Fruit fly (Drosophila melanogaster) whole organism, embryonic: Measurements from ENCODE around the gene Gfat2.
A peak's percentile ranks its signal among the peaks of the same experiment; 100 is the strongest.

Source experiments
- Antp ChIP-seq: fragments of 200-800 bp; sonication (Bioruptor generic); optimal IDR thresholded peaks from 3 replicates; lab custom pipeline; 2016; ENCODE audit warnings: missing biosample characterization, missing genetic modification characterization
- B-H1 ChIP-seq: fragments of 200-800 bp; sonication (Bioruptor generic); IDR thresholded peaks from 3 replicates; pipeline ENCODE4 v1.3.6; 2022; ENCODE audit warnings: missing biosample characterization, missing genetic modification characterization
- CG10267 ChIP-seq: fragments of 200-800 bp; sonication (Bioruptor generic); optimal IDR thresholded peaks from 2 replicates; lab custom pipeline; 2018; ENCODE audit warnings: missing biosample characterization, mild to moderate bottlenecking, missing genetic modification characterization, moderate library complexity
- CG10959 ChIP-seq: fragments of 200-800 bp; sonication (Bioruptor generic); IDR thresholded peaks from 2 replicates; pipeline ENCODE4 v1.3.6; 2022; ENCODE audit warnings: missing biosample characterization, missing genetic modification characterization
- CG11093 ChIP-seq: fragments of 200-800 bp; sonication (Bioruptor generic); IDR thresholded peaks from 3 replicates; pipeline ENCODE4 v1.3.6; 2022; ENCODE audit warnings: missing biosample characterization, missing genetic modification characterization
- CG11247 ChIP-seq: fragments of 200-800 bp; sonication (Bioruptor generic); IDR thresholded peaks from 2 replicates; pipeline ENCODE4 v1.3.6; 2022; ENCODE audit warnings: missing biosample characterization, missing genetic modification characterization
- CG11695 ChIP-seq: fragments of 200-800 bp; sonication (Bioruptor generic); IDR thresholded peaks from 3 replicates; pipeline ENCODE4 v1.3.6; 2022; ENCODE audit warnings: missing biosample characterization, missing genetic modification characterization
- CG12155 ChIP-seq: fragments of 200-800 bp; sonication (Bioruptor generic); optimal IDR thresholded peaks from 3 replicates; lab custom pipeline; 2016; ENCODE audit warnings: missing biosample characterization, missing genetic modification characterization
- CG12219 ChIP-seq: fragments of 200-800 bp; sonication (Bioruptor generic); optimal IDR thresholded peaks from 3 replicates; lab custom pipeline; 2018; ENCODE audit warnings: missing biosample characterization, mild to moderate bottlenecking, missing genetic modification characterization
- CG15479 ChIP-seq: fragments of 200-800 bp; sonication (Bioruptor generic); optimal IDR thresholded peaks from 3 replicates; lab custom pipeline; 2019; ENCODE audit warnings: missing biosample characterization, mild to moderate bottlenecking, missing genetic modification characterization, moderate library complexity
- CG1647 ChIP-seq: fragments of 200-800 bp; sonication (Bioruptor generic); optimal IDR thresholded peaks from 3 replicates; lab custom pipeline; 2016; ENCODE audit warnings: missing biosample characterization, missing genetic modification characterization
- CG17186 ChIP-seq: fragments of 200-800 bp; sonication (Bioruptor generic); optimal IDR thresholded peaks from 3 replicates; lab custom pipeline; 2017; ENCODE audit warnings: missing biosample characterization, missing genetic modification reagents, missing genetic modification characterization
- CG17568 ChIP-seq: fragments of 200-800 bp; sonication (Bioruptor generic); optimal IDR thresholded peaks from 2 replicates; lab custom pipeline; 2018; ENCODE audit warnings: missing biosample characterization, mild to moderate bottlenecking, missing genetic modification characterization, moderate library complexity
- CG1792 ChIP-seq: fragments of 200-800 bp; sonication (Bioruptor generic); optimal IDR thresholded peaks from 2 replicates; lab custom pipeline; 2016; ENCODE audit warnings: missing biosample characterization, missing genetic modification characterization
- CG2712 ChIP-seq: fragments of 200-800 bp; optimal IDR thresholded peaks from 3 replicates; lab custom pipeline; 2019; ENCODE audit warnings: missing biosample characterization, mild to moderate bottlenecking, missing genetic modification characterization, moderate library complexity
- CG30431 ChIP-seq: fragments of 200-800 bp; sonication (Bioruptor generic); optimal IDR thresholded peaks from 2 replicates; lab custom pipeline; 2017; ENCODE audit warnings: missing biosample characterization, missing genetic modification characterization
- CG31224 ChIP-seq: fragments of 200-800 bp; sonication (Bioruptor generic); IDR thresholded peaks from 2 replicates; pipeline ENCODE4 v1.3.6; 2022; ENCODE audit warnings: missing biosample characterization, missing genetic modification characterization
- CG34376 ChIP-seq: fragments of 200-800 bp; sonication (Bioruptor generic); optimal IDR thresholded peaks from 2 replicates; lab custom pipeline; 2018; ENCODE audit warnings: missing biosample characterization, mild to moderate bottlenecking, missing genetic modification characterization
- CG34422 ChIP-seq: fragments of 200-800 bp; sonication (Bioruptor generic); IDR thresholded peaks from 3 replicates; pipeline ENCODE4 v1.3.6; 2022; ENCODE audit warnings: missing biosample characterization, missing genetic modification characterization
- CG3847 ChIP-seq: fragments of 200-800 bp; sonication (Bioruptor generic); IDR thresholded peaks from 2 replicates; pipeline ENCODE4 v1.3.6; 2022; ENCODE audit warnings: missing biosample characterization, missing genetic modification characterization
- CG4404 ChIP-seq: fragments of 200-800 bp; sonication (Bioruptor generic); IDR thresholded peaks from 2 replicates; pipeline ENCODE4 v1.3.6; 2022; ENCODE audit warnings: missing biosample characterization, missing genetic modification characterization
- CG6175 ChIP-seq: fragments of 200-800 bp; sonication (Bioruptor generic); IDR thresholded peaks from 3 replicates; pipeline ENCODE4 v1.3.6; 2022; ENCODE audit warnings: missing biosample characterization, missing genetic modification characterization
- Deaf1 ChIP-seq: fragments of 200-800 bp; optimal IDR thresholded peaks from 3 replicates; lab custom pipeline; 2019; ENCODE audit warnings: missing biosample characterization, mild to moderate bottlenecking, missing genetic modification characterization, moderate library complexity
- HLH4C ChIP-seq: fragments of 200-800 bp; sonication (Bioruptor generic); IDR thresholded peaks from 3 replicates; pipeline ENCODE4 v1.3.6; 2022; ENCODE audit warnings: missing biosample characterization, missing genetic modification characterization; ENCODE audit not compliant: partially characterized antibody
- HmgZ ChIP-seq: fragments of 200-800 bp; sonication (Bioruptor generic); optimal IDR thresholded peaks from 2 replicates; lab custom pipeline; 2018; ENCODE audit warnings: missing biosample characterization, mild to moderate bottlenecking, missing genetic modification characterization
- Hsf ChIP-seq: fragments of 200-800 bp; sonication (Bioruptor generic); optimal IDR thresholded peaks from 3 replicates; lab custom pipeline; 2016; ENCODE audit warnings: missing biosample characterization, missing genetic modification characterization
- Mrtf ChIP-seq: fragments of 200-800 bp; sonication (Bioruptor generic); IDR thresholded peaks from 3 replicates; pipeline ENCODE4 v1.3.6; 2022; ENCODE audit warnings: missing biosample characterization, missing genetic modification characterization
- Nf-YA ChIP-seq: fragments of 200-800 bp; sonication (Bioruptor generic); IDR thresholded peaks from 2 replicates; pipeline ENCODE4 v1.3.6; 2022; ENCODE audit warnings: missing biosample characterization, missing genetic modification characterization
- Sox102F ChIP-seq: fragments of 200-800 bp; sonication (Bioruptor generic); optimal IDR thresholded peaks from 2 replicates; lab custom pipeline; 2018; ENCODE audit warnings: missing biosample characterization, mild to moderate bottlenecking, missing genetic modification characterization, moderate library complexity
- Taf1 ChIP-seq: fragments of 200-800 bp; sonication (Bioruptor generic); IDR thresholded peaks from 2 replicates; pipeline ENCODE4 v1.3.6; 2022; ENCODE audit warnings: missing biosample characterization, missing genetic modification characterization
- Trl ChIP-seq, 3 experiments: fragments of >200 bp in 2 of 3; fragments of 200-800 bp in 1 of 3; sonication (Bioruptor generic) in 1 of 3; optimal IDR thresholded peaks; 2 replicates in 1 of 3; 3 replicates in 2 of 3; lab custom pipeline; 2016 to 2017; ENCODE audit warnings: missing biosample characterization in 1 of 3, missing genetic modification characterization in 1 of 3
- Vsx1 ChIP-seq: fragments of 200-800 bp; sonication (Bioruptor generic); optimal IDR thresholded peaks from 2 replicates; lab custom pipeline; 2017; ENCODE audit warnings: missing biosample characterization, mild to moderate bottlenecking, missing genetic modification characterization, missing genetic modification reagents
- YL-1 ChIP-seq: fragments of 200-800 bp; sonication (Bioruptor generic); optimal IDR thresholded peaks from 3 replicates; lab custom pipeline; 2017; ENCODE audit warnings: missing biosample characterization, mild to moderate bottlenecking, missing genetic modification characterization
- caup ChIP-seq: fragments of 200-800 bp; sonication (Bioruptor generic); optimal IDR thresholded peaks from 3 replicates; lab custom pipeline; 2017; ENCODE audit warnings: missing biosample characterization, mild to moderate bottlenecking, missing genetic modification characterization, moderate library complexity; ENCODE audit not compliant: severe bottlenecking
- crol ChIP-seq: fragments of 200-800 bp; sonication (Bioruptor generic); IDR thresholded peaks from 2 replicates; pipeline ENCODE4 v1.3.6; 2022; ENCODE audit warnings: missing biosample characterization, missing genetic modification characterization
- dan ChIP-seq: fragments of 200-800 bp; sonication (Bioruptor generic); IDR thresholded peaks from 2 replicates; pipeline ENCODE4 v1.3.6; 2022; ENCODE audit warnings: missing biosample characterization, missing genetic modification characterization
- exex ChIP-seq: fragments of 200-800 bp; sonication (Bioruptor generic); optimal IDR thresholded peaks from 4 replicates; lab custom pipeline; 2018; ENCODE audit warnings: missing biosample characterization, mild to moderate bottlenecking, missing genetic modification characterization, moderate library complexity
- fru ChIP-seq: fragments of >200 bp; optimal IDR thresholded peaks from 2 replicates; lab custom pipeline; 2017
- fu2 ChIP-seq: fragments of 200-800 bp; sonication (Bioruptor generic); optimal IDR thresholded peaks from 2 replicates; lab custom pipeline; 2016; ENCODE audit warnings: missing biosample characterization, missing genetic modification characterization
- gro ChIP-seq: fragments of 200-800 bp; sonication (Bioruptor generic); optimal IDR thresholded peaks from 2 replicates; lab custom pipeline; 2016; ENCODE audit warnings: missing biosample characterization, missing genetic modification characterization
- h ChIP-seq: fragments of >200 bp; optimal IDR thresholded peaks from 2 replicates; lab custom pipeline; 2017
- her ChIP-seq: fragments of 200-800 bp; sonication (Bioruptor generic); optimal IDR thresholded peaks from 2 replicates; lab custom pipeline; 2016; ENCODE audit warnings: missing biosample characterization, missing genetic modification characterization
- ind ChIP-seq: fragments of 200-800 bp; sonication (Bioruptor generic); optimal IDR thresholded peaks from 3 replicates; lab custom pipeline; 2016; ENCODE audit warnings: missing biosample characterization, missing genetic modification characterization
- kay ChIP-seq: fragments of 200-800 bp; sonication (Bioruptor generic); optimal IDR thresholded peaks from 2 replicates; lab custom pipeline; 2016; ENCODE audit warnings: missing biosample characterization, missing genetic modification characterization
- onecut ChIP-seq: fragments of 200-800 bp; sonication (Bioruptor generic); IDR thresholded peaks from 2 replicates; pipeline ENCODE4 v1.3.6; 2022; ENCODE audit warnings: missing biosample characterization, missing genetic modification characterization
- pnt ChIP-seq: fragments of 200-800 bp; sonication (Bioruptor generic); optimal IDR thresholded peaks from 3 replicates; lab custom pipeline; 2016; ENCODE audit warnings: missing biosample characterization, missing genetic modification characterization
- row ChIP-seq: fragments of 200-800 bp; sonication (Bioruptor generic); IDR thresholded peaks from 3 replicates; pipeline ENCODE4 v1.3.6; 2022; ENCODE audit warnings: missing biosample characterization, missing genetic modification characterization
- schlank ChIP-seq: fragments of 200-800 bp; sonication (Bioruptor generic); optimal IDR thresholded peaks from 2 replicates; lab custom pipeline; 2018; ENCODE audit warnings: missing biosample characterization, mild to moderate bottlenecking, missing genetic modification characterization
- sens ChIP-seq: fragments of 200-800 bp; sonication (Bioruptor generic); peaks from one replicate; lab custom pipeline; 2016; ENCODE audit warnings: missing biosample characterization, missing genetic modification characterization
- sisA ChIP-seq: fragments of 200-800 bp; sonication (Bioruptor generic); IDR thresholded peaks from 2 replicates; pipeline ENCODE4 v1.3.6; 2022; ENCODE audit warnings: missing biosample characterization, missing genetic modification characterization
- slbo ChIP-seq: fragments of 200-800 bp; sonication (Bioruptor generic); IDR thresholded peaks from 2 replicates; pipeline ENCODE4 v1.3.6; 2022; ENCODE audit warnings: missing biosample characterization, missing genetic modification characterization

Gene Gfat2

dm6 chr3R:28336046-28336771, 3.4 kb downstream of the Gfat2 start, which contains the start of gene larp (continued):
- TF ChIP-seq Sox102F (GFP tag; lab: Kevin White, UChicago) (peak; percentile 67), fru (no peak), Trl (optimal IDR thresholded peaks at IDR 0.05; lab: Kevin White, UChicago) (no peak), Trl (GFP tag; optimal IDR thresholded peaks at IDR 0.05; lab: Kevin White, UChicago) (peak; percentile 43), HmgZ (peak; percentile 66), kay (GFP tag; lab: Kevin White, UChicago) (peak; percentile 40), caup (GFP tag; lab: Kevin White, UChicago) (peak; percentile 32), CG3847 (GFP tag; lab: Robert Waterston, UW) (peak; percentile 82), onecut (GFP tag; lab: Robert Waterston, UW) (peak; percentile 69), row (peak; percentile 91), CG34422 (peak; percentile 78), YL-1 (GFP tag; lab: Kevin White, UChicago) (peak; percentile 73), h (lab: Kevin White, UChicago) (no peak), CG12155 (GFP tag; lab: Kevin White, UChicago) (peak; percentile 78), dan (GFP tag; lab: Robert Waterston, UW) (no peak), Taf1 (GFP tag; lab: Robert Waterston, UW) (peak; percentile 46; the same call in 1 of the 2 replicates), Hsf (GFP tag; lab: Kevin White, UChicago) (peak; percentile 76), exex (tag; lab: Kevin White, UChicago) (peak; percentile 4), CG10267 (tag; lab: Kevin White, UChicago) (peak; percentile 39), CG11093 (GFP tag; lab: Robert Waterston, UW) (peak; percentile 36; the same call in 1 of the 3 replicates), CG31224 (peak; percentile 50; the same call in 1 of the 2 replicates), CG2712 (tag; lab: Kevin White, UChicago) (peak; percentile 67), CG17186 (GFP tag; lab: Kevin White, UChicago) (peak; percentile 88), slbo (GFP tag; lab: Robert Waterston, UW) (peak; percentile 92), schlank (no peak), gro (GFP tag; lab: Kevin White, UChicago) (peak; percentile 74), CG1792 (no peak), CG34376 (GFP tag; lab: Kevin White, UChicago) (no peak), CG11695 (peak; percentile 50; the same call in 1 of the 3 replicates), CG17568 (GFP tag; lab: Kevin White, UChicago) (no peak), CG6175 (GFP tag; lab: Robert Waterston, UW) (peak; percentile 59; the same call in 1 of the 3 replicates), B-H1 (GFP tag; lab: Robert Waterston, UW) (peak; percentile 68), CG30431 (GFP tag; lab: Kevin White, UChicago) (peak; percentile 1), CG15479 (peak; percentile 93), Deaf1 (no peak), fu2 (GFP tag; lab: Kevin White, UChicago) (peak; percentile 66), sens (GFP tag; lab: Kevin White, UChicago) (peak; percentile 93), CG11247 (GFP tag; lab: Robert Waterston, UW) (peak; percentile 66), sisA (GFP tag; lab: Robert Waterston, UW) (peak; percentile 78), CG1647 (peak; percentile 51), Antp (GFP tag; lab: Kevin White, UChicago) (peak; percentile 59), Nf-YA (peak; percentile 51; the same call in 1 of the 2 replicates), HLH4C (GFP tag; lab: Robert Waterston, UW) (peak; percentile 90), CG10959 (GFP tag; lab: Robert Waterston, UW) (no peak; the same call in 1 of the 2 replicates), pnt (GFP tag; lab: Kevin White, UChicago) (peak; percentile 18), Mrtf (no peak), crol (GFP tag; lab: Robert Waterston, UW) (0 out of 2 replicates have a peak, but pooled peaks have one; percentile 15), Vsx1 (GFP tag; lab: Kevin White, UChicago) (no peak), her (GFP tag; lab: Kevin White, UChicago) (no peak), CG12219 (GFP tag; lab: Kevin White, UChicago) (no peak), ind (peak; percentile 73), CG4404 (GFP tag; lab: Robert Waterston, UW) (peak; percentile 57; the same call in 1 of the 2 replicates)
